Fruit fly (Drosophila melanogaster): ENCODE results near the gene sofe.

- TF ChIP-seq usp (GFP tag; optimal IDR thresholded peaks at IDR 0.05) (no peak), psq (optimal IDR thresholded peaks at IDR 0.05) (no peak)
Measured at dm6 chrX:10806718-10807412, 50.3 kb downstream of the sofe start.

Measured in whole organism.